Worm (Caenorhabditis elegans): ENCODE measurements around the gene vha-19.

The vha-19 gene

DNA sequence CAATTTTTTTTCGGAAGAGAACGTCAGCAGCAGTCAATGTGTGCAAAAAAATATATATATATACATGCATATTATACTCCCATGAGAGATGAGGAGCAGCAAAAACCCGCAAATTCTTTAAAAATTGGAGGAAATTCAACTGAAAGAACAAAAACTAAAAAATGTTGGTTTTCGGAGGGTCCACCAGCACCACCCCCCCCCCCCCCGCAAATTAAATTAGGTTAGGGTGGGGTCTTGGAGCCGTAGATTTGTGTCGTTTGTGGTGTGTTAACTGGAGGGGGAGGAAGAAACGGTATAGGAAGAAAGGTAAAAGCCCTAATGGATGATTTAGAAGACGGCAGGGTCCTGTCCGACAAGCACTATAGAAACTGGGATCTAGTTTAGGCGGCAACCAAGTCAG is 20.7 kb upstream of the vha-19 start:
- TF ChIP-seq ceh-32 (tag; optimal IDR thresholded peaks at IDR 0.05; ENCODE audit: poor library complexity) (no peak), set-16 (GFP tag; IDR thresholded peaks at IDR 0.05) (peak; percentile 69)

DNA sequence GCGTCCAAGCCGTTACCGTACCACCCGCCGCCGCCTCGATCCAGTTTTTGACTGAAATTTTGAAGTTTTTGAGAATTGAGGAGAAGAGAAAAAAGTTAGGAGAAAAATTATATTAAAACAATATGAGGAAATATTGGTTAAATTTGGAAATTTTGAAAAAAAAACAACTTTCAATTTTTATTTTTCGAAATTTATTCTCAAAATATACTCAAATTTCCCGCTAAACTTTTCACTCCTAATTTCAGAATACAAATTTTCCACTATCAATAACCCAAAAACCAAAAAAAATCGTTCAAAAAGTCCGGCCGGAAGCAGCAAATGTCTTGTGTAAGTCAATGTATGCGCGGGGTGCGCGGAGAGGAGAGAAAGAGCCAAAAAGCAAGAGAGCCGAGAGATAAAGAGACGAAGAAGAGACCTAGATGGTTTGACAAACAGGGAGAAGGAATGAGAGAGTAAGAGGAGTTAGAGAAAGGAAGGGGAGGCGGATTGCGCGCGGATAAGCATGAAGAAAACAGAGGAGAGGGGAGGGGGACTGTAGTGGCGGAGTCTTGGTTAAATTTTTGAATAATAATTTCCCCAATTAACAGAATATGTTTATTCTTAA is 18.9 kb upstream of the vha-19 start, which contains the start of gene elks-1:
Gene elks-1, minus strand, starts transcription at position 51 of the 604 bp plus-strand sequence.
- TF ChIP-seq vab-7 (GFP tag; IDR thresholded peaks at IDR 0.05) (no peak), madf-9 (GFP tag; conservative IDR thresholded peaks at IDR 0.05) (peak; percentile 14; the same call in 1 of the 2 replicates), arid-1 (GFP tag; conservative IDR thresholded peaks at IDR 0.05) (no peak), mes-2 (tag; optimal IDR thresholded peaks at IDR 0.05; ENCODE audit: poor library complexity, severe bottlenecking) (peak; percentile 49), set-16 (GFP tag; IDR thresholded peaks at IDR 0.05) (0 out of 2 replicates have a peak, but pooled peaks have one; percentile 9), lin-29 (GFP tag; IDR thresholded peaks at IDR 0.05) (no peak), pha-4 (GFP tag; IDR thresholded peaks at IDR 0.05) (no peak), pha-4 (tag; optimal IDR thresholded peaks at IDR 0.05) (peak; percentile 2)

DNA sequence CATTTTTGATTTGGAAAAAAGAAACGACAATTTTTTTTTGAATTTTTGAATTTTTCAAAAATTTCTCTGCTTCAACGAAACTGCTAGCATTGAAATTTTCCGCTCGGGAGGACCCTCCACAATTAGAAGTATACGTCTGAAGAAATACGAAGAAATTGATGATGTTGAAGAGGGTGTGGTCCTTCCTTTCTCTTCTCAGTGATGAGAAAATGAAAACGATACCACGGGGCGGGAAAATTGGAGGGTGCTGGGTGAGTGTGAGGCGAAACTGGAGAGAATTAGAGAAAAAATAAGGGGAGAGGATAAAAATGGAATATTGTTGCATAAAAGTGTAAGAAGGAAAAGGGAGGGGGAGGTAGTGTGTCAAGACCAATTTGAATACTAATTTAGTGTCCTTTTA is 17.0 kb upstream of the vha-19 start:
- TF ChIP-seq dmd-8 (GFP tag; IDR thresholded peaks at IDR 0.05), result no peak
- no peak for TF ChIP-seq hif-1 (tag; optimal IDR thresholded peaks at IDR 0.05)
- no peak for TF ChIP-seq hlh-30 (tag; optimal IDR thresholded peaks at IDR 0.05; ENCODE audit: insufficient read depth)
- no peak for TF ChIP-seq nhr-42 (GFP tag; IDR thresholded peaks at IDR 0.05)
- TF ChIP-seq dmd-6 (GFP tag; IDR thresholded peaks at IDR 0.05), result no peak
- TF ChIP-seq php-3 (GFP tag; IDR thresholded peaks at IDR 0.05), result no peak
- no peak for TF ChIP-seq gei-8 (GFP tag; optimal IDR thresholded peaks at IDR 0.05)
- no peak for TF ChIP-seq nhr-77 (tag; optimal IDR thresholded peaks at IDR 0.05)
- TF ChIP-seq lir-3 (tag; optimal IDR thresholded peaks at IDR 0.05), result no peak
- no peak for TF ChIP-seq madf-5 (GFP tag; IDR thresholded peaks at IDR 0.05)
- TF ChIP-seq unc-62 (GFP tag; optimal IDR thresholded peaks at IDR 0.05 in 1 of 2), result no peak
- TF ChIP-seq unc-62 (tag; optimal IDR thresholded peaks at IDR 0.05), result no peak

DNA sequence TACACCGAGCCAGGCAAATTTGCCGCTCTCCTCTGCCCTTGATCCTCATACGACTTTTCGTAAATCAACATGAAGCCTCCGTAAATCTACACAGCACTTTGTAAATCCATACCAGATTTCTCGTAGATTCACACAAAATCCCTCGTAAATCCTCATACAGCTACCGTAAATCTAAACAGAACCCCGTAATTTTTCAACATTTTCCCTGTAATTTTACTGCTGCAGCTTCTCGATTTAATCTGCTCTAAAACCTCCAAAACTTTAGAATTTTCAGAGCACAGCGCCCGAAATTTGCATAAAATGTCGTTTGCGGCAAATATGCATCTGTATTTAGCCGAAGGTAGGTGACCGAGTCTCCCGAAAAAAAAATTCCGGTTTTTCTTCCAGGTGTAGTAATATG is 14.2 kb upstream of the vha-19 start, which contains the start of gene F42A6.1:
Gene F42A6.1, plus strand, starts transcription at position 301 of the 400 bp plus-strand sequence.
- peak; percentile 16 for TF ChIP-seq aha-1 (tag)
- TF ChIP-seq ceh-44 (GFP tag; IDR thresholded peaks at IDR 0.05), result no peak

DNA sequence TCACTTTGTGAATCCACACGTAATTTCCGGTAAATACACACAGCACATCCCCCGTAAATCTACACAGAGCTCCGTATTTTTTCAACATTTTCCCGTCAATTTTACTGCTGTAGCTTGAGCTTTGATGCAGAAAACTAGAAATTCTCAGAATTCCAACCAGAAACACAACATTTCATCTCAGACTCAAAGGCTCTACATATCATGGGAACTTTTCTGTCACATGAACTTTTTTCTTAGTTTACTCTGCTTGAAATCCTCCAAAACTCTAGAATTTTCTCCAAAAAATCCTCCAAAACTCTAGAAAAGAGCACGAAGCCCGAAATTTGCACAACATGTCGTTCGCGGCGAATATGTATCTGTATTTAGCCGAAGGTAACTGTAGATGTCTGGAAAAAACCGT is 5.8 kb upstream of the vha-19 start, which contains the start of gene Y55H10A.2:
Gene Y55H10A.2, plus strand, starts transcription at position 301 of the 400 bp plus-strand sequence.
- TF ChIP-seq aha-1 (tag) (peak; percentile 69), D1046.2 (GFP tag; IDR thresholded peaks at IDR 0.05) (no peak)

DNA sequence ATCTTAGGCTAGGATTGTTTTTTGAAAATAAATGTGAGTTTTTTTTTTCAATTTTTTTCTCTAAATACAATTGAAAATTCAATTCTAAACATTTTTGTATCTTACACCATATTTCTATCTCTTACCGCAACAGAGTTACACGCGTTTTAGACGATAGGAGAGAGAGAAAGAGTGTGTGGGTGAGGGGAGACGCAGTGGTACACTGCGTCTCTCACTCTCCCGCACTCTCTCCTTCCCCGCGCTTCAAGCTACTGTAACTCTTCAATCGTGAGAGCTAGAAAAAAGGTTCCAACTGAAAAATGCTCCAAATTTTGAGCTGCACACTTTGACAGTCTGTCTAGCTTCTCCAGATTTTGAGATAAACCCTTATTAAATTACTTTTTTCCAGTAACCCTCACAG is 5.2 kb upstream of the vha-19 start:
- no peak for TF ChIP-seq ama-1 (optimal IDR thresholded peaks at IDR 0.05)
- TF ChIP-seq nhr-111 (GFP tag; optimal IDR thresholded peaks at IDR 0.05), result no peak
- TF ChIP-seq D1046.2 (GFP tag; IDR thresholded peaks at IDR 0.05), result no peak
- no peak for TF ChIP-seq ceh-62 (tag; optimal IDR thresholded peaks at IDR 0.05)
- no peak for TF ChIP-seq daf-12 (tag; optimal IDR thresholded peaks at IDR 0.05)
- TF ChIP-seq Y105C5A.15 (GFP tag; IDR thresholded peaks at IDR 0.05), result no peak
- no peak for TF ChIP-seq unc-130 (GFP tag; optimal IDR thresholded peaks at IDR 0.05)
- no peak for TF ChIP-seq hif-1 (tag; optimal IDR thresholded peaks at IDR 0.05)
- no peak for TF ChIP-seq egl-27 (tag; optimal IDR thresholded peaks at IDR 0.05)
- no peak for TF ChIP-seq F37D6.2 (tag; optimal IDR thresholded peaks at IDR 0.05)
- no peak for TF ChIP-seq F49E8.2 (tag; optimal IDR thresholded peaks at IDR 0.05; ENCODE audit: borderline replicate concordance)
- TF ChIP-seq dmd-8 (GFP tag; IDR thresholded peaks at IDR 0.05), result no peak

Data from whole organism, L4 larva.